Worm (Caenorhabditis elegans) whole organism, midembryonic: ENCODE measurements around the gene srz-5.
A peak's percentile ranks its signal among the peaks of the same experiment; 100 is the strongest.

Source experiments
- T22C8.4 ChIP-seq: fragments of 200-800 bp; sonication (Bioruptor generic); IDR thresholded peaks from 2 replicates; pipeline ENCODE4 v1.3.6; 2022; ENCODE audit warnings: missing genetic modification characterization, missing compliant biosample characterization
- cog-1 ChIP-seq: sonication (generic microtip); optimal IDR thresholded peaks from 2 replicates; lab custom pipeline; 2016; ENCODE audit warnings: missing genetic modification characterization, missing compliant biosample characterization
- flt-1 ChIP-seq: fragments of 200-800 bp; sonication (Bioruptor generic); IDR thresholded peaks from 2 replicates; pipeline ENCODE4 v1.3.6; 2022; ENCODE audit warnings: missing genetic modification characterization, missing compliant biosample characterization
- klf-2 ChIP-seq: fragments of 200-800 bp; sonication (Bioruptor generic); conservative IDR thresholded peaks from 2 replicates; pipeline ENCODE4 v1.3.6; 2022; ENCODE audit warnings: missing genetic modification reagents, missing genetic modification characterization, missing compliant biosample characterization
- med-1 ChIP-seq: sonication (generic microtip); optimal IDR thresholded peaks from 2 replicates; lab custom pipeline; 2017; ENCODE audit warnings: missing genetic modification characterization, mild to moderate bottlenecking, missing compliant biosample characterization, antibody characterized with exemption, missing genetic modification reagents; ENCODE audit not compliant: insufficient read depth
- ref-1 ChIP-seq: fragments of 200-800 bp; sonication (Bioruptor generic); conservative IDR thresholded peaks from 2 replicates; pipeline ENCODE4 v1.3.6; 2022; ENCODE audit warnings: missing genetic modification reagents, missing genetic modification characterization, missing compliant biosample characterization
- tab-1 ChIP-seq: fragments of 200-800 bp; sonication (Bioruptor generic); IDR thresholded peaks from 2 replicates; pipeline ENCODE4 v1.3.6; 2022; ENCODE audit warnings: missing genetic modification characterization, missing compliant biosample characterization
- ztf-23 ChIP-seq: fragments of 200-800 bp; sonication (Bioruptor generic); IDR thresholded peaks from 2 replicates; pipeline ENCODE4 v1.3.6; 2022; ENCODE audit warnings: missing genetic modification reagents, missing genetic modification characterization, missing compliant biosample characterization
- ztf-29 ChIP-seq: fragments of 200-800 bp; sonication (Bioruptor generic); IDR thresholded peaks from 2 replicates; pipeline ENCODE4 v1.3.6; 2022; ENCODE audit warnings: missing genetic modification reagents, missing genetic modification characterization, missing compliant biosample characterization

Gene srz-5

DNA sequence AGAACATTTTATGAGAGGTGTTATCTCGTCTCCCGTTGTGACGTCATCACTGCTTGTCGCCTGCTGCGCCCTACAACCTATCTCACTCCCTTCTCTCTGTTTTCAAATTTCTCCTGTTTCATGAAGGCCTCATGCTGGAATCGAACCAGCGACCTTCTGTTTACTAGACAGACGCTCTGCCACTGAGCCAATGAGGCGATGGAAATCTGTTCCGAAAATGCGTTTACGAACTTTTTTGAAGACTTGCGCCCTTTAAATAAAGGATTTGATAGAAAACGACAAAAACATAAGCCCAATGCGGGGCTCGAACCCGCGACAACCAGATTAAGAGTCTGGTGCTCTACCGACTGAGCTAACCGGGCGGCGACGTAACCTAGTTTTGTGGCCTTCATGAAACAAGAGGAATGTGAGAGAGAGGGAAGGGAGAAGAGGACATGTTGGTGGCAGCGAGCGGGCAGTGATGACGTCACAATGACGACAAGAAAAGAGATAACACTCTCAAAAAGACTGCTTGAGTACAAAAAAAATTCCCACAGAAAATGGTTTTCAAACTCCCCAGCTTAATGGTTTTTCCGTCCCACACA, 4.5 kb upstream of the srz-5 start, which contains the start of gene clec-126:
Gene clec-126, plus strand, starts transcription at position 534 of the 584 bp plus-strand sequence.
- peak; percentile 87; the same call in 1 of the 2 replicates for TF ChIP-seq ztf-23 (GFP tag; lab: Robert Waterston, UW)
- peak; percentile 86; the same call in 1 of the 2 replicates for TF ChIP-seq ztf-29
- peak; percentile 93 for TF ChIP-seq flt-1 (GFP tag; lab: Robert Waterston, UW)
- TF ChIP-seq cog-1 (tag; lab: Kevin White, UChicago): peak; percentile 87
- TF ChIP-seq klf-2 (GFP tag; lab: Robert Waterston, UW): peak; percentile 84
- TF ChIP-seq ref-1 (GFP tag; lab: Robert Waterston, UW): peak; percentile 81
- peak; percentile 62 for TF ChIP-seq med-1 (GFP tag; lab: Kevin White, UChicago)
- peak; percentile 88 for TF ChIP-seq T22C8.4
- peak; percentile 89 for TF ChIP-seq tab-1 (GFP tag; lab: Robert Waterston, UW)

DNA sequence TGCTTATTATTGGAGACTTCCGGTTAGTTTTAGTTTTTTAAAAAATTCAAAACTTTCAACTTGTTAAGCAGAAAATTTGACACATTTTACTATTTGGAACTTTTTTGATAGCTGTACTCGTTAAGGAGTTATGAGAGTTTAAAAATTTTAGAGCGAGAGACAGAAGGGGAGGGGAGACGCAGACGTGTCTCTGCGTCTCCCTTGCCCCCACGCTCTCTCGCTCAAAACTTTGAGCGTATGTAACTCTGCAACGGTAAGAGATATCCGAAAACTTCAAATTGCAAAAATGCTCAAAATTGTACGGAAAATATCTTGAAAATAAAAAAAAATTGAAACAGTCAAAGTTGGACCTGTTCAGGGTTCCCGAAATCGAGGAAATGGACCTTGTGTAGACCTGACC, 1.6 kb upstream of the srz-5 start:
- no peak for TF ChIP-seq cog-1 (tag; lab: Kevin White, UChicago)
- no peak for TF ChIP-seq med-1 (GFP tag; lab: Kevin White, UChicago)
- TF ChIP-seq T22C8.4: no peak
- TF ChIP-seq ztf-29: no peak
- TF ChIP-seq flt-1 (GFP tag; lab: Robert Waterston, UW): no peak

DNA sequence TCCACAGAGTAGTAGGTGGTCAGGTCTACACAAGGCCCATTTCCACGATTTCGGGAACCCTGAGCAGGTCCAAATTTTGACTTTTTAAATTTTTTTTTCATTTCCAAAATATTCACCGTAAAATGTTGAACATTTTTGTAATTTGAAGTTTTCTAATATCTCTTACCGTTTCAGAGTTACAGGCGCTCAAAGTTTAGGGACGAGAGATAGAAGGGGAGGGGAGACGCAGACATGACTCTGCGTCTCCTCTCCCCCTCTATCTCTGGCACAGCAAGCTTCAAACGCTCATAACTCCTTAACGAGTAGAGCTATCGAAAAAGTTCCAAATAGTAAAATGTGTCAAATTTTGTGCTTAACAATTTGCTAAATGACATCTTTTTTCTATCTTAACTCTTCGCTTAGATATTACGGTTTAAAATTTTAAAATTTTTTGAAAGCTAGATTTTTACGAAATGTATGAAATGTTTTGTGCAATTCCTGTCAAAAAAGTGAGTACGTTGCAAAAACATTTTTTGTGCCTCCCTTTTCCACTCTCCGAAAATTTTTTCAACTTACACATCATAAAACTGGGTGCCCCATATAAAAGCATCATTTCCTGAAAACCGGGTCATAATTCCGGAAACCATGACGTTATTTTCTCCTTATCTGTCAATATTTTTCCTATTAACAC, 988 bp upstream of the srz-5 start, which contains the start of the genes Y49F6B.14 and clec-125:
Gene Y49F6B.14, minus strand, starts transcription at position 101 of the 670 bp plus-strand sequence.
Gene clec-125, plus strand, starts transcription at position 620 of the 670 bp plus-strand sequence.
- TF ChIP-seq T22C8.4 (no peak), tab-1 (GFP tag; lab: Robert Waterston, UW) (no peak), cog-1 (tag; lab: Kevin White, UChicago) (no peak), ztf-23 (GFP tag; lab: Robert Waterston, UW) (no peak), flt-1 (GFP tag; lab: Robert Waterston, UW) (no peak), ztf-29 (no peak), med-1 (GFP tag; lab: Kevin White, UChicago) (no peak), klf-2 (GFP tag; lab: Robert Waterston, UW) (no peak)

DNA sequence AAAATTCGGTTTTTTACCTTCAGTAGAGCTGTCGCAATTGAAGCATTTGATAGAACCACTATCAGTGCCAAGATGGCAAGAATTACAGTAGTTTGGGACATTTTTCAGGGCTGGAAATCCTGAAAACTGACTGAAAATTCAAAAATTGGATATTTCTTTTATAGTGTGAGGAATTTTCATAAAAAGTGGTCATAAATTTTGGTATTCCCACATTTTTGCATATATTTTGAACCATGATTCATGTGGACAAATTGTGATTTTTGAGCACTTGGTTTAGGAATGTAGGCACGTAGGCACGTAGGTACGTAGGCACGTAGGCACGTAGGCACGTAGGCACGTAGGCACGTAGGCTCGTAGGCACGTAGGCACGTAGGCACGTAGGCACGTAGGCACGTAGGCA, 2.3 kb downstream of the srz-5 start, which contains the start of gene Y49F6B.19:
Gene Y49F6B.19, minus strand, starts transcription at position 101 of the 400 bp plus-strand sequence.
- TF ChIP-seq cog-1 (tag; lab: Kevin White, UChicago): no peak
- no peak for TF ChIP-seq klf-2 (GFP tag; lab: Robert Waterston, UW)
- no peak for TF ChIP-seq med-1 (GFP tag; lab: Kevin White, UChicago)
- no peak for TF ChIP-seq tab-1 (GFP tag; lab: Robert Waterston, UW)
- no peak for TF ChIP-seq ztf-23 (GFP tag; lab: Robert Waterston, UW)
- no peak for TF ChIP-seq T22C8.4

DNA sequence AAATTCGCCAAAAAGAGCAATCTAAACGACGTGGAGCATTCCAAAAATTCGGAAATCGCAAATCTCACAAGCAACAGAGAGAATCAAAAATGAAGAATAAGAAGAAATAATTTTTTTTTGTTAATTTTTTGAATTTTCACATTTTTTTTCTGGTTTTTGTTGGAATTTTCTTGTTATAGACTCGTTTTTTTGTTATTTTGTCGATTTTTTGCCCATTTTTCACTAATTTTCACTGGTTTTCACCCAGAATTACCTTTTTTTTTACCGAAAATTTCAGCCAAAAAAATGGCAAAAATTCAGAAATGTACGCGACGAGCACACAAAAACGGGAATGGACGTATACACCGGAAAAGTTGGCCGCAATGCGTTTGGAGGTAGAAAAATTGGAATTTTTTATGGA, 9.8 kb downstream of the srz-5 start, which contains the start of gene cyh-1:
Gene cyh-1, plus strand, starts transcription at position 301 of the 400 bp plus-strand sequence.
- TF ChIP-seq klf-2 (GFP tag; lab: Robert Waterston, UW): no peak
- TF ChIP-seq med-1 (GFP tag; lab: Kevin White, UChicago): no peak
- TF ChIP-seq ref-1 (GFP tag; lab: Robert Waterston, UW): no peak
- TF ChIP-seq cog-1 (tag; lab: Kevin White, UChicago): no peak

- TF ChIP-seq cog-1 (tag; lab: Kevin White, UChicago): peak; percentile 51
- peak; percentile 60; the same call in 1 of the 2 replicates for TF ChIP-seq flt-1 (GFP tag; lab: Robert Waterston, UW)
- TF ChIP-seq med-1 (GFP tag; lab: Kevin White, UChicago): no peak
- no peak for TF ChIP-seq tab-1 (GFP tag; lab: Robert Waterston, UW)
- TF ChIP-seq ztf-23 (GFP tag; lab: Robert Waterston, UW): peak; percentile 62; the same call in 1 of the 2 replicates
- TF ChIP-seq T22C8.4: peak; percentile 49; the same call in 1 of the 2 replicates
- no peak for TF ChIP-seq ztf-29
- TF ChIP-seq klf-2 (GFP tag; lab: Robert Waterston, UW): peak; percentile 63; the same call in 1 of the 2 replicates
- TF ChIP-seq ref-1 (GFP tag; lab: Robert Waterston, UW): no peak
Observed at ce11 chrII:3502520-3503323, 11.8 kb downstream of the srz-5 start, which contains the start of the genes col-71 and Y49F6B.2. Gene col-71 (minus strand): TSS chrII:3502570. Gene Y49F6B.2 (plus strand): TSS chrII:3502968.

- no peak for TF ChIP-seq ztf-29
- no peak for TF ChIP-seq med-1 (GFP tag; lab: Kevin White, UChicago)
- no peak for TF ChIP-seq cog-1 (tag; lab: Kevin White, UChicago)
- no peak for TF ChIP-seq tab-1 (GFP tag; lab: Robert Waterston, UW)
- no peak for TF ChIP-seq klf-2 (GFP tag; lab: Robert Waterston, UW)
- no peak for TF ChIP-seq ztf-23 (GFP tag; lab: Robert Waterston, UW)
Observed at ce11 chrII:3502011-3502410, 12.5 kb downstream of the srz-5 start.

DNA sequence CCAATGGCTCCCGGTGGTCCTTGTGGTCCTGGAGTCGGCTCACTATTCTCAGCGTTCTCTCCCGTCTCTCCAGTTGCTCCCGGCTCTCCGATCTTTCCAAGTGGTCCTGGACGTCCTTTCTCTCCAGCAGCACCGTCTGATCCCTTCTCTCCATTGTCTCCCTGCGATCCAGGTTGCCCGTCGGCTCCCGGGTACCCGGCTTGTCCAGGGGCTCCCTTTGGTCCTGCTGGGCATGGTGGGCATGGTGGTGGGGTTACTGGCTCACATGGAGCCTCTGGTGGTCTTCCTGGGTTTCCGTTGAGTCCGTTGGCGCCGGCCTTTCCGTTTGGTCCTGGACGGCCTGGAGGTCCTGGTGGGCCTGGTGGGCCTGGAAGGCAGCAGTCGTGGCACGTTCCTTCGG, 14.2 kb downstream of the srz-5 start:
- TF ChIP-seq ztf-29: no peak
- TF ChIP-seq tab-1 (GFP tag; lab: Robert Waterston, UW): no peak
- no peak for TF ChIP-seq med-1 (GFP tag; lab: Kevin White, UChicago)
- no peak for TF ChIP-seq cog-1 (tag; lab: Kevin White, UChicago)
- no peak for TF ChIP-seq flt-1 (GFP tag; lab: Robert Waterston, UW)
- no peak for TF ChIP-seq klf-2 (GFP tag; lab: Robert Waterston, UW)
- no peak for TF ChIP-seq ztf-23 (GFP tag; lab: Robert Waterston, UW)
- no peak for TF ChIP-seq ref-1 (GFP tag; lab: Robert Waterston, UW)
- no peak for TF ChIP-seq T22C8.4
